Worm (Caenorhabditis elegans) whole organism, young adult: Measurements from ENCODE around the gene slc-36.1.

Experiments used
- B0336.3 ChIP-seq: fragments of 200-800 bp; sonication (Bioruptor generic); IDR thresholded peaks from 2 replicates; pipeline ENCODE4 v1.3.6; 2022; ENCODE audit warnings: missing genetic modification characterization, missing compliant biosample characterization
- F49E8.2 ChIP-seq: sonication (generic microtip); optimal IDR thresholded peaks from 3 replicates; lab custom pipeline; 2017; ENCODE audit warnings: missing genetic modification characterization, mild to moderate bottlenecking, missing compliant biosample characterization, antibody characterized with exemption, moderate library complexity; ENCODE audit not compliant: insufficient read depth
- F57C9.4 ChIP-seq: sonication (generic microtip); optimal IDR thresholded peaks from 2 replicates; lab custom pipeline; 2017; ENCODE audit warnings: mild to moderate bottlenecking, missing genetic modification characterization, missing compliant biosample characterization
- K11D2.4 ChIP-seq: fragments of 200-800 bp; sonication (Bioruptor generic); IDR thresholded peaks from 2 replicates; pipeline ENCODE4 v1.3.6; 2022; ENCODE audit warnings: missing genetic modification reagents, missing genetic modification characterization, missing compliant biosample characterization
- T26A5.8 ChIP-seq: sonication (generic microtip); optimal IDR thresholded peaks from 2 replicates; lab custom pipeline; 2016; ENCODE audit warnings: missing genetic modification characterization, missing compliant biosample characterization
- akir-1 ChIP-seq: fragments of 200-800 bp; sonication (Bioruptor generic); optimal IDR thresholded peaks from 2 replicates; lab custom pipeline; 2018; ENCODE audit warnings: mild to moderate bottlenecking, missing genetic modification characterization, moderate library complexity, missing compliant biosample characterization
- athp-1 ChIP-seq: sonication (generic microtip); optimal IDR thresholded peaks from 2 replicates; lab custom pipeline; 2017; ENCODE audit warnings: mild to moderate bottlenecking, missing genetic modification characterization, missing compliant biosample characterization
- attf-5 ChIP-seq: fragments of 200-800 bp; sonication (Bioruptor generic); optimal IDR thresholded peaks from 2 replicates; lab custom pipeline; 2018; ENCODE audit warnings: mild to moderate bottlenecking, missing genetic modification characterization, missing compliant biosample characterization
- cebp-1 ChIP-seq, 2 experiments: fragments of 200-800 bp in 1 of 2; sonication (Bioruptor generic) in 1 of 2; sonication (generic microtip) in 1 of 2; IDR thresholded peaks in 1 of 2; optimal IDR thresholded peaks in 1 of 2; 2 replicates each; pipeline versions ENCODE4 v1.3.6 to Lab custom; 2017 to 2022; ENCODE audit warnings: missing compliant biosample characterization in 2 of 2, missing genetic modification characterization in 2 of 2, mild to moderate bottlenecking in 1 of 2, missing genetic modification reagents in 1 of 2, moderate library complexity in 1 of 2
- cebp-2 ChIP-seq: fragments of 200-800 bp; sonication (Bioruptor generic); IDR thresholded peaks from 2 replicates; pipeline ENCODE4 v1.3.6; 2022; ENCODE audit warnings: missing genetic modification characterization, missing compliant biosample characterization
- ceh-40 ChIP-seq: fragments of 200-800 bp; sonication (Bioruptor generic); IDR thresholded peaks from 2 replicates; pipeline ENCODE4 v1.3.6; 2022; ENCODE audit warnings: missing genetic modification characterization, missing compliant biosample characterization
- die-1 ChIP-seq: sonication (generic microtip); optimal IDR thresholded peaks from 2 replicates; lab custom pipeline; 2016; ENCODE audit warnings: missing genotype, mild to moderate bottlenecking, missing genetic modification characterization, missing compliant biosample characterization
- efl-1 ChIP-seq: fragments of 150-350 bp; optimal IDR thresholded peaks from 2 replicates; lab custom pipeline; 2014; ENCODE audit warnings: missing biosample characterization, missing genetic modification reagents, missing genetic modification characterization
- egl-44 ChIP-seq: fragments of 200-800 bp; sonication (Bioruptor generic); IDR thresholded peaks from 2 replicates; pipeline ENCODE4 v1.3.6; 2022; ENCODE audit warnings: missing genetic modification reagents, missing genetic modification characterization, missing compliant biosample characterization
- ekl-4 ChIP-seq: fragments of 200-800 bp; sonication (Bioruptor generic); IDR thresholded peaks from 2 replicates; pipeline ENCODE4 v1.3.6; 2022; ENCODE audit warnings: missing genetic modification reagents, missing genetic modification characterization, missing compliant biosample characterization
- ets-4 ChIP-seq: fragments of 200-800 bp; sonication (Bioruptor generic); optimal IDR thresholded peaks from 2 replicates; lab custom pipeline; 2018; ENCODE audit warnings: mild to moderate bottlenecking, missing genetic modification characterization, missing compliant biosample characterization
- hmg-1.2 ChIP-seq: fragments of 200-800 bp; sonication (Bioruptor generic); IDR thresholded peaks from 2 replicates; pipeline ENCODE4 v1.3.6; 2022; ENCODE audit warnings: missing genetic modification reagents, missing genetic modification characterization, missing compliant biosample characterization
- hrde-1 ChIP-seq: sonication (generic microtip); optimal IDR thresholded peaks from 2 replicates; lab custom pipeline; 2016; ENCODE audit warnings: missing genetic modification characterization, mild to moderate bottlenecking, missing compliant biosample characterization, moderate library complexity, missing genotype, missing genetic modification reagents, borderline replicate concordance
- hsf-1 ChIP-seq: fragments of 200-800 bp; sonication (Bioruptor generic); IDR thresholded peaks from 2 replicates; pipeline ENCODE4 v1.3.6; 2022; ENCODE audit warnings: missing genetic modification reagents, missing genetic modification characterization, missing compliant biosample characterization
- lin-26 ChIP-seq: fragments of 200-800 bp; sonication (Bioruptor generic); IDR thresholded peaks from 2 replicates; pipeline ENCODE4 v1.3.6; 2022; ENCODE audit warnings: missing genetic modification reagents, missing genetic modification characterization, missing compliant biosample characterization
- lin-40 ChIP-seq: sonication (generic microtip); optimal IDR thresholded peaks from 2 replicates; lab custom pipeline; 2016; ENCODE audit warnings: missing genetic modification characterization, mild to moderate bottlenecking, missing compliant biosample characterization, missing genotype, missing genetic modification reagents
- lsl-1 ChIP-seq: fragments of 200-800 bp; sonication (Bioruptor generic); optimal IDR thresholded peaks from 2 replicates; lab custom pipeline; 2018; ENCODE audit warnings: mild to moderate bottlenecking, missing genetic modification characterization, moderate library complexity, missing compliant biosample characterization
- madf-6 ChIP-seq: fragments of 200-800 bp; sonication (Bioruptor generic); IDR thresholded peaks from 2 replicates; pipeline ENCODE4 v1.3.6; 2022; ENCODE audit warnings: missing genetic modification reagents, missing genetic modification characterization, missing compliant biosample characterization
- nfyb-1 ChIP-seq: fragments of 200-800 bp; sonication (Bioruptor generic); IDR thresholded peaks from 2 replicates; pipeline ENCODE4 v1.3.6; 2022; ENCODE audit warnings: missing genetic modification reagents, missing genetic modification characterization, missing compliant biosample characterization
- nhr-80 ChIP-seq: sonication (generic microtip); optimal IDR thresholded peaks from 2 replicates; lab custom pipeline; 2016; ENCODE audit warnings: missing genetic modification characterization, missing compliant biosample characterization
- nhr-90 ChIP-seq: sonication (generic microtip); optimal IDR thresholded peaks from 2 replicates; lab custom pipeline; 2016; ENCODE audit warnings: missing genotype, mild to moderate bottlenecking, missing genetic modification characterization, missing compliant biosample characterization
- pbrm-1 ChIP-seq: fragments of 200-800 bp; sonication (Bioruptor generic); IDR thresholded peaks from 2 replicates; pipeline ENCODE4 v1.3.6; 2022; ENCODE audit warnings: missing genetic modification reagents, missing genetic modification characterization, missing compliant biosample characterization
- sdz-38 ChIP-seq: sonication (generic microtip); optimal IDR thresholded peaks from 2 replicates; lab custom pipeline; 2016; ENCODE audit warnings: missing genotype, missing genetic modification characterization, missing compliant biosample characterization
- snpc-3.4 ChIP-seq: sonication (generic microtip); optimal IDR thresholded peaks from 2 replicates; lab custom pipeline; 2017; ENCODE audit warnings: missing genetic modification characterization, mild to moderate bottlenecking, missing compliant biosample characterization, antibody characterized with exemption, moderate library complexity, missing genotype, missing genetic modification reagents
- snpc-4 ChIP-seq, 5 experiments: fragments of 150-350 bp in 1 of 5; sonication (generic microtip) in 4 of 5; optimal IDR thresholded peaks; 2 replicates each; lab custom pipeline; 2014 to 2018; ENCODE audit warnings: missing genetic modification characterization in 5 of 5, missing biosample characterization in 3 of 5, antibody characterized with exemption in 2 of 5, mild to moderate bottlenecking in 2 of 5, missing compliant biosample characterization in 2 of 5, missing genotype in 2 of 5, moderate library complexity in 2 of 5, missing genetic modification reagents in 1 of 5
- ztf-18 ChIP-seq: sonication (generic microtip); optimal IDR thresholded peaks from 2 replicates; lab custom pipeline; 2016; ENCODE audit warnings: missing genotype, mild to moderate bottlenecking, missing genetic modification characterization, missing compliant biosample characterization
- ztf-6 ChIP-seq: fragments of 200-800 bp; sonication (Bioruptor generic); IDR thresholded peaks from 2 replicates; pipeline ENCODE4 v1.3.6; 2022; ENCODE audit warnings: missing genetic modification reagents, missing genetic modification characterization, missing compliant biosample characterization

The slc-36.1 gene

ce11 chrIII:13343562-13344139 is 36.3 kb downstream of the slc-36.1 start:
- TF ChIP-seq B0336.3, result peak; percentile 60
- peak; percentile 26 for TF ChIP-seq hrde-1 (tag; lab: Kevin White, UChicago)
- peak; percentile 34 for TF ChIP-seq athp-1 (tag; lab: Kevin White, UChicago)
- TF ChIP-seq akir-1, result no peak
- peak; percentile 66; the same call in 1 of the 2 replicates for TF ChIP-seq ekl-4 (GFP tag; lab: Robert Waterston, UW)
- TF ChIP-seq ztf-18 (tag; lab: Kevin White, UChicago), result peak; percentile 56
- TF ChIP-seq egl-44 (GFP tag; lab: Robert Waterston, UW), result 0 out of 2 replicates have a peak, but pooled peaks have one; percentile 34
- peak; percentile 56; the same call in 1 of the 2 replicates for TF ChIP-seq lin-26 (GFP tag; lab: Robert Waterston, UW)
- 0 out of 2 replicates have a peak, but pooled peaks have one; percentile 21 for TF ChIP-seq pbrm-1 (GFP tag; lab: Robert Waterston, UW)
- no peak for TF ChIP-seq ztf-6 (GFP tag; lab: Robert Waterston, UW)
- peak; percentile 35 for TF ChIP-seq T26A5.8 (tag; lab: Kevin White, UChicago)
- TF ChIP-seq hsf-1 (GFP tag; lab: Robert Waterston, UW), result 0 out of 2 replicates have a peak, but pooled peaks have one; percentile 9
- TF ChIP-seq nfyb-1 (GFP tag; lab: Robert Waterston, UW), result no peak
- no peak for TF ChIP-seq cebp-1 (GFP tag; IDR thresholded peaks at IDR 0.05; lab: Robert Waterston, UW)
- TF ChIP-seq cebp-1 (tag; optimal IDR thresholded peaks at IDR 0.05; lab: Kevin White, UChicago), result peak; percentile 1

- TF ChIP-seq cebp-2 (GFP tag; lab: Robert Waterston, UW), result 0 out of 2 replicates have a peak, but pooled peaks have one; percentile 18
- TF ChIP-seq K11D2.4 (GFP tag; lab: Robert Waterston, UW), result no peak
- TF ChIP-seq sdz-38 (tag; lab: Kevin White, UChicago), result no peak
- peak; percentile 37 for TF ChIP-seq nhr-80 (tag; lab: Kevin White, UChicago)
- 0 out of 2 replicates have a peak, but pooled peaks have one; percentile 7 for TF ChIP-seq ceh-40
- peak; percentile 24 for TF ChIP-seq F49E8.2
- TF ChIP-seq ztf-18 (tag; lab: Kevin White, UChicago), result peak; percentile 30
- peak; percentile 12 for TF ChIP-seq lin-40 (tag; lab: Kevin White, UChicago)
- no peak for TF ChIP-seq cebp-1 (GFP tag; IDR thresholded peaks at IDR 0.05; lab: Robert Waterston, UW)
- TF ChIP-seq cebp-1 (tag; optimal IDR thresholded peaks at IDR 0.05; lab: Kevin White, UChicago), result peak; percentile 15
- TF ChIP-seq F57C9.4 (tag; lab: Kevin White, UChicago), result no peak
- TF ChIP-seq lsl-1 (GFP tag; lab: Kevin White, UChicago), result peak; percentile 24
- peak; percentile 26; the same call in 1 of the 2 replicates for TF ChIP-seq hmg-1.2 (GFP tag; lab: Robert Waterston, UW)
- peak; percentile 9; the same call in 1 of the 2 replicates for TF ChIP-seq pbrm-1 (GFP tag; lab: Robert Waterston, UW)
- no peak for TF ChIP-seq nhr-90 (tag; lab: Kevin White, UChicago)
- no peak for TF ChIP-seq snpc-4 (GFP tag; optimal IDR thresholded peaks at IDR 0.05; lab: Kevin White, UChicago)
- peak in 2 of 4 experiments; percentile 13 to 18 for TF ChIP-seq snpc-4 (tag; optimal IDR thresholded peaks at IDR 0.05; lab: Kevin White, UChicago)
- peak; percentile 54 for TF ChIP-seq efl-1 (GFP tag; lab: Kevin White, UChicago)
- peak; percentile 35 for TF ChIP-seq attf-5 (GFP tag; lab: Kevin White, UChicago)
- TF ChIP-seq madf-6 (GFP tag; lab: Robert Waterston, UW), result peak; percentile 61; the same call in 1 of the 2 replicates
- TF ChIP-seq snpc-3.4 (tag; lab: Kevin White, UChicago), result peak; percentile 41
- TF ChIP-seq die-1, result no peak
- TF ChIP-seq ets-4, result no peak
Observed at ce11 chrIII:13344538-13345136, 37.3 kb downstream of the slc-36.1 start, which contains the start of gene acaa-2. Gene acaa-2 (plus strand): TSS chrIII:13344937.
